Worm (Caenorhabditis elegans): ENCODE results near the gene R155.3.

Gene R155.3

DNA sequence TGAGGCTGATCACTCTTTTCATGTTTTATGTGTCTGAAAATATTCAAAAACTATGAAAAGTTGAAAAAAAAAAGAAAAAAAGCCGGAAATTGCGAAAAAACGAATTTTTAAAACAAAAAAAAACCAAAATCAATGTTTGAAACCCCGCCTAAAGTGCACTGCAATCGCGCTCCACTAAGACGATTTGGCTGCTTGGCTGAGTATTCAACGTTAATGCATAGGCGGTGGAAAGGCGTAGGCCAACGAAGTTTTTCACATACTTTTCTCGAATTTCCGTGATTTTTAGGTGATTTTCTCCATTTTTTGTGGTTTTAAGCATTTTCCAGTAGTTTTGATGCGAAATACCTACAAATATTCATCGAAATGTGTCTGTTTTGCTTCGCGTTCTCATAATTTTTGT, 26.3 kb downstream of the R155.3 start, which contains the start of the genes polh-1 and rps-22 (continued):
- TF ChIP-seq ceh-8 (GFP tag; optimal IDR thresholded peaks at IDR 0.05): peak; percentile 49
- TF ChIP-seq ceh-90 (tag; optimal IDR thresholded peaks at IDR 0.05): no peak
- TF ChIP-seq unc-30 (tag; optimal IDR thresholded peaks at IDR 0.05): no peak
- peak; percentile 73 for TF ChIP-seq lin-39 (tag; optimal IDR thresholded peaks at IDR 0.05)
- TF ChIP-seq pag-3 (tag; optimal IDR thresholded peaks at IDR 0.05; ENCODE audit: borderline replicate concordance, insufficient read depth): no peak
- peak in 1 of 2 experiments; percentile 8 for TF ChIP-seq ztf-11 (tag; optimal IDR thresholded peaks at IDR 0.05)
- peak; percentile 43 for TF ChIP-seq elt-2 (tag; optimal IDR thresholded peaks at IDR 0.05)
- TF ChIP-seq nhr-47 (tag; optimal IDR thresholded peaks at IDR 0.05): peak; percentile 93
- peak; percentile 81 for TF ChIP-seq aly-2 (tag; optimal IDR thresholded peaks at IDR 0.05)
- peak; percentile 73 for TF ChIP-seq irx-1 (tag; optimal IDR thresholded peaks at IDR 0.05)
- peak; percentile 95 for TF ChIP-seq lin-15B (tag; optimal IDR thresholded peaks at IDR 0.05)
- peak; percentile 87 for TF ChIP-seq fkh-8 (tag; optimal IDR thresholded peaks at IDR 0.05)
- TF ChIP-seq efl-1 (optimal IDR thresholded peaks at IDR 0.05): peak; percentile 90 to 99
- TF ChIP-seq efl-1 (GFP tag; optimal IDR thresholded peaks at IDR 0.05 in 1 of 2): peak; percentile 99 to 100
- peak; percentile 98 for TF ChIP-seq C16A3.4 (tag; optimal IDR thresholded peaks at IDR 0.05)
- no peak for TF ChIP-seq ces-1 (GFP tag; optimal IDR thresholded peaks at IDR 0.05)
- peak in 1 of 2 experiments; percentile 89 for TF ChIP-seq mdl-1 (tag; optimal IDR thresholded peaks at IDR 0.05)
- TF ChIP-seq pqm-1 (tag; optimal IDR thresholded peaks at IDR 0.05): no peak
- TF ChIP-seq nhr-84 (tag; optimal IDR thresholded peaks at IDR 0.05): no peak
- peak; percentile 86 for TF ChIP-seq xbp-1 (tag; optimal IDR thresholded peaks at IDR 0.05)
- peak; percentile 96 for TF ChIP-seq skn-1 (tag; optimal IDR thresholded peaks at IDR 0.05)
- TF ChIP-seq vab-15 (tag; optimal IDR thresholded peaks at IDR 0.05): peak; percentile 76
- peak; percentile 86 for TF ChIP-seq nhr-237 (tag; optimal IDR thresholded peaks at IDR 0.05)
- peak in 1 of 2 experiments; percentile 36 for TF ChIP-seq egl-27 (tag; optimal IDR thresholded peaks at IDR 0.05)
- peak; percentile 88 for TF ChIP-seq fkh-10 (GFP tag; optimal IDR thresholded peaks at IDR 0.05)
- TF ChIP-seq hlh-17 (GFP tag; optimal IDR thresholded peaks at IDR 0.05; ENCODE audit: borderline replicate concordance): no peak
- peak; percentile 86 for TF ChIP-seq unc-86 (tag; optimal IDR thresholded peaks at IDR 0.05)
- peak; percentile 76 for TF ChIP-seq F16B12.6 (tag; optimal IDR thresholded peaks at IDR 0.05)
- TF ChIP-seq unc-98 (GFP tag; IDR thresholded peaks at IDR 0.05): no peak
- no peak for TF ChIP-seq ets-5 (GFP tag; IDR thresholded peaks at IDR 0.05)
- peak; percentile 51 for TF ChIP-seq ztf-4 (tag; optimal IDR thresholded peaks at IDR 0.05)
- TF ChIP-seq grh-1 (GFP tag; IDR thresholded peaks at IDR 0.05): peak; percentile 77
- peak; percentile 89 for TF ChIP-seq nhr-19 (GFP tag; conservative IDR thresholded peaks at IDR 0.05)
- no peak for TF ChIP-seq sptf-1 (tag; optimal IDR thresholded peaks at IDR 0.05)
- TF ChIP-seq efl-3 (GFP tag; optimal IDR thresholded peaks at IDR 0.05): no peak
- peak; percentile 86 for TF ChIP-seq tbx-2 (tag; optimal IDR thresholded peaks at IDR 0.05)
- no peak for TF ChIP-seq sox-4 (tag; optimal IDR thresholded peaks at IDR 0.05)
- peak; percentile 96 for TF ChIP-seq snu-23 (GFP tag; optimal IDR thresholded peaks at IDR 0.05)
- TF ChIP-seq zip-4 (GFP tag; optimal IDR thresholded peaks at IDR 0.05): peak; percentile 12
- TF ChIP-seq zag-1 (tag; optimal IDR thresholded peaks at IDR 0.05): no peak

DNA sequence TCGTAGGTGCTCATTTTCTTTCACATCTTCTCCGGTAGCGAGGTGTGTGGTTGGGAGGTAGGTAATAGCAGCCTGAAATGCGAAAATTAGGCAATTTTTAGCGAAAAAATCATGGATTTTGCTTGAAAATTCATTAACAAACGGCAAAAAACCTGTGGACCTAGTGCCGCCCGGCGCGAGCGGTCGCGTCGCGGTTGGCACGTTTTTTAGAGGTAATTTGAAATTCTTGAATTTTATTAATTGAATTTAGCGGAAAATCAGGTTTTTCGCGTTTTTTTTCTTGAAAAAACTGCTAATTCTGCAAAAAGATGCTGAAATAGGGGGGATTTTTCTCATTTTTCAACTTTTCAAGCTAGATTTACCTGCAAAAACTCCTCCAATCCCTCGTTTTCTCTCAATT, 27.2 kb downstream of the R155.3 start:
- TF ChIP-seq lin-35 (GFP tag; optimal IDR thresholded peaks at IDR 0.05): peak in 1 of 2 experiments; percentile 10
- no peak for TF ChIP-seq C04F5.9 (tag; optimal IDR thresholded peaks at IDR 0.05)
- no peak for TF ChIP-seq ztf-11 (tag; optimal IDR thresholded peaks at IDR 0.05)
- no peak for TF ChIP-seq ces-1 (GFP tag; optimal IDR thresholded peaks at IDR 0.05)
- no peak for TF ChIP-seq nhr-12 (tag; optimal IDR thresholded peaks at IDR 0.05)
- TF ChIP-seq rnt-1 (tag; optimal IDR thresholded peaks at IDR 0.05): no peak
- TF ChIP-seq ceh-88 (GFP tag; IDR thresholded peaks at IDR 0.05): no peak
- no peak for TF ChIP-seq fos-1 (tag; optimal IDR thresholded peaks at IDR 0.05)
- peak in 1 of 3 experiments; percentile 4 for TF ChIP-seq dpl-1 (GFP tag; optimal IDR thresholded peaks at IDR 0.05)
- TF ChIP-seq nhr-90 (tag; optimal IDR thresholded peaks at IDR 0.05; ENCODE audit: poor library complexity): no peak
- no peak for TF ChIP-seq efl-1 (optimal IDR thresholded peaks at IDR 0.05)
- TF ChIP-seq efl-1 (GFP tag; optimal IDR thresholded peaks at IDR 0.05 in 1 of 2): peak; percentile 22 to 92
- no peak for TF ChIP-seq nhr-84 (tag; optimal IDR thresholded peaks at IDR 0.05)
